Worm (Caenorhabditis elegans) whole organism, midembryonic: Measurements from ENCODE around the gene gsnl-1.

Source experiments
- T22C8.4 ChIP-seq: fragments of 200-800 bp; sonication (Bioruptor generic); IDR thresholded peaks from 2 replicates; pipeline ENCODE4 v1.3.6; 2022; ENCODE audit warnings: missing genetic modification characterization, missing compliant biosample characterization
- cog-1 ChIP-seq: sonication (generic microtip); optimal IDR thresholded peaks from 2 replicates; lab custom pipeline; 2016; ENCODE audit warnings: missing genetic modification characterization, missing compliant biosample characterization
- med-1 ChIP-seq: sonication (generic microtip); optimal IDR thresholded peaks from 2 replicates; lab custom pipeline; 2017; ENCODE audit warnings: missing genetic modification characterization, mild to moderate bottlenecking, missing compliant biosample characterization, antibody characterized with exemption, missing genetic modification reagents; ENCODE audit not compliant: insufficient read depth

- TF ChIP-seq med-1 (GFP tag; lab: Kevin White, UChicago) (no peak), cog-1 (tag; lab: Kevin White, UChicago) (no peak), T22C8.4 (GFP tag; lab: Robert Waterston, UW) (no peak)
These were observed 49.3 kb downstream of the gsnl-1 start, which contains the start of gene C50F4.6 for ce11 chrV:9546042-9546581.
